Fruit fly (Drosophila melanogaster) whole organism, embryonic: Measurements from ENCODE around the gene stops.

ENCODE experiments used
- CG10543 ChIP-seq: fragments of 200-800 bp; sonication (Bioruptor generic); optimal IDR thresholded peaks from 3 replicates; lab custom pipeline; 2017; ENCODE audit warnings: missing biosample characterization, mild to moderate bottlenecking, missing genetic modification characterization, moderate library complexity
- CG13296 ChIP-seq: fragments of 200-800 bp; sonication (Bioruptor generic); optimal IDR thresholded peaks from 3 replicates; lab custom pipeline; 2018; ENCODE audit warnings: missing biosample characterization, mild to moderate bottlenecking, missing genetic modification characterization
- CG32532 ChIP-seq: fragments of 200-800 bp; sonication (Bioruptor generic); IDR thresholded peaks from 2 replicates; pipeline ENCODE4 v1.3.6; 2022; ENCODE audit warnings: missing biosample characterization, missing genetic modification characterization
- Myb ChIP-seq: fragments of 200-800 bp; sonication (Bioruptor generic); optimal IDR thresholded peaks from 2 replicates; lab custom pipeline; 2016; ENCODE audit warnings: missing biosample characterization, missing genetic modification characterization
- dati ChIP-seq: fragments of 200-800 bp; sonication (Bioruptor generic); IDR thresholded peaks from 2 replicates; pipeline ENCODE4 v1.3.6; 2022; ENCODE audit warnings: missing biosample characterization, missing genetic modification characterization
- sd ChIP-seq: fragments of 200-800 bp; sonication (Bioruptor generic); optimal IDR thresholded peaks from 3 replicates; lab custom pipeline; 2018; ENCODE audit warnings: missing biosample characterization, mild to moderate bottlenecking, missing genetic modification characterization, moderate library complexity
- sug ChIP-seq: fragments of 200-800 bp; optimal IDR thresholded peaks from 2 replicates; lab custom pipeline; 2019; ENCODE audit warnings: missing biosample characterization, mild to moderate bottlenecking, missing genetic modification characterization, moderate library complexity

stops gene

DNA sequence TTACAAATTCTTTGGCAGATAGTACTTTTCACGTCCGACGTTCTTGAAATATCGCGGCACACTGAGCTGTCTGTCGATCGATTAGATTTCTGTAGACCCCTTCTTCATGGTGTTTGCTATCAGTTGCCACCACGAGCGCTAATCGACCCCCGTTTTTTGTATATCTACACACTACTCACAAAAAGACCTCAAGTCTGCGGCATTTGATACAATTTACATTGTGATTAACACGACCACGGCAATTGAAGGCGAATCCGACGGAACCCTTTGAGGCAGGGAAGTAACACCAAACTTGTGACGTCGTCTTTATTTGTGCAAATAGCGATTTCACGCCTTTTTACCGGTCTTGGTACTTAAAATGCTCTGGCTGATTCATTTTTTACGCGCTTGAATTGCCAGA, 59.8 kb downstream of the stops start, which contains the start of gene Mayo (continued):
- TF ChIP-seq CG13296 (GFP tag; lab: Kevin White, UChicago) (peak; percentile 1), sd (tag; lab: Kevin White, UChicago) (peak; percentile 61), CG10543 (GFP tag; lab: Kevin White, UChicago) (peak; percentile 33), CG32532 (GFP tag; lab: Robert Waterston, UW) (0 out of 2 replicates have a peak, but pooled peaks have one; percentile 10), Myb (GFP tag; lab: Kevin White, UChicago) (no peak), dati (GFP tag; lab: Robert Waterston, UW) (no peak), sug (tag; lab: Kevin White, UChicago) (peak; percentile 97)
